Fruit fly (Drosophila melanogaster): ENCODE data around the gene CG17712.

Gene CG17712

dm6 chr2L:1710224-1710623, 41.7 kb downstream of the CG17712 start, which contains the start of the genes CG17660 and mRpL48 (continued):
- TF ChIP-seq CG7368 (GFP tag; optimal IDR thresholded peaks at IDR 0.05) (no peak), CG32006 (GFP tag; optimal IDR thresholded peaks at IDR 0.05) (no peak), CG3919 (GFP tag; optimal IDR thresholded peaks at IDR 0.05) (no peak), Sox102F (GFP tag; optimal IDR thresholded peaks at IDR 0.05) (no peak), lz (GFP tag; optimal IDR thresholded peaks at IDR 0.05) (no peak), CG6276 (GFP tag; optimal IDR thresholded peaks at IDR 0.05) (no peak), CG6854 (GFP tag; optimal IDR thresholded peaks at IDR 0.05) (peak; percentile 13), Gug (GFP tag; IDR thresholded peaks at IDR 0.05) (no peak), Lpt (GFP tag; optimal IDR thresholded peaks at IDR 0.05) (no peak), CG11294 (GFP tag; IDR thresholded peaks at IDR 0.05) (no peak), CG6792 (GFP tag; optimal IDR thresholded peaks at IDR 0.05) (no peak)

dm6 chr2L:1709316-1709715, 42.6 kb downstream of the CG17712 start:
- TF ChIP-seq svp (GFP tag) (peak; percentile 28), eg (GFP tag; IDR thresholded peaks at IDR 0.05) (no peak), CG15336 (GFP tag; IDR thresholded peaks at IDR 0.05) (no peak), CG8319 (GFP tag; optimal IDR thresholded peaks at IDR 0.05) (no peak), Gug (GFP tag; IDR thresholded peaks at IDR 0.05) (no peak), vri (GFP tag; optimal IDR thresholded peaks at IDR 0.05) (peak; percentile 6), CG6808 (GFP tag; optimal IDR thresholded peaks at IDR 0.05) (no peak), CG11294 (GFP tag; IDR thresholded peaks at IDR 0.05) (no peak), fkh (GFP tag; optimal IDR thresholded peaks at IDR 0.05) (no peak), topi (GFP tag; optimal IDR thresholded peaks at IDR 0.05) (no peak), Ets21C (GFP tag; optimal IDR thresholded peaks at IDR 0.05) (no peak), Met (GFP tag; optimal IDR thresholded peaks at IDR 0.05) (no peak)

dm6 chr2L:1708110-1708509, 43.8 kb downstream of the CG17712 start:
- TF ChIP-seq net (GFP tag; optimal IDR thresholded peaks at IDR 0.05) = no peak
- peak; percentile 13 for TF ChIP-seq vri (GFP tag; optimal IDR thresholded peaks at IDR 0.05)
- peak; percentile 52 for TF ChIP-seq svp (GFP tag)

- TF ChIP-seq Sox102F (GFP tag; optimal IDR thresholded peaks at IDR 0.05) (no peak), Hr4 (GFP tag; optimal IDR thresholded peaks at IDR 0.05) (no peak), dac (GFP tag; optimal IDR thresholded peaks at IDR 0.05) (no peak), lz (GFP tag; optimal IDR thresholded peaks at IDR 0.05) (no peak), CG16779 (tag; optimal IDR thresholded peaks at IDR 0.05) (no peak), CG8119 (GFP tag; IDR thresholded peaks at IDR 0.05) (no peak), topi (GFP tag; optimal IDR thresholded peaks at IDR 0.05) (no peak), salr (GFP tag; optimal IDR thresholded peaks at IDR 0.05) (no peak), CG11762 (GFP tag; optimal IDR thresholded peaks at IDR 0.05; ENCODE audit: insufficient read depth) (no peak), Sox14 (GFP tag; optimal IDR thresholded peaks at IDR 0.05) (no peak), CG6163 (GFP tag; IDR thresholded peaks at IDR 0.05) (no peak), acj6 (GFP tag; optimal IDR thresholded peaks at IDR 0.05) (no peak), Gug (GFP tag; IDR thresholded peaks at IDR 0.05) (no peak)
Measured at dm6 chr2L:1706961-1707360, 45.0 kb downstream of the CG17712 start.

DNA sequence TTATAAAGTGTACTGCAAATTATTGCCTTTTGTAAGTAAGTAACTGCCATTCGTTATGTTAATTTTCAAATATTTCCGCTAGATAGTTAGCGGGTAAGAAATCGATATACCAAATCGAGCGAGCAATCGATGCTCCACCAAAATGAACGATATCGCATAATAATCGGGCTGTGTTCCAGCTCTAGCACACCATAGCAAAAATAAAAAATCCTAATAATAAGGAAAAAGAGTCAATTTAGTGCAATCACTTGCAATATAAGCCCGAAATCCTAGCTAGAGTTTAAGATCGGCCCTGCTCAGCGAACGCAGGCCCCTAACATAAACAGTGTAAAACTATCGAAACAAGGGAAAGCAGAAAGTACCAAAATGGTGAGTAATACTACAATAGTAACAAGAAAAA, 47.2 kb downstream of the CG17712 start, which contains the start of gene cpb:
Gene cpb, plus strand, starts transcription at position 157 of the 400 bp plus-strand sequence.
- TF ChIP-seq CG4318 (GFP tag; optimal IDR thresholded peaks at IDR 0.05) (no peak), CG3032 (tag; optimal IDR thresholded peaks at IDR 0.05) (no peak)

All from whole organism, prepupa.